Fruit fly (Drosophila melanogaster): Measurements from ENCODE around the gene bol.

- no peak for TF ChIP-seq Myc (optimal IDR thresholded peaks at IDR 0.05)
- TF ChIP-seq psq (optimal IDR thresholded peaks at IDR 0.05) = no peak
- no peak for TF ChIP-seq h (optimal IDR thresholded peaks at IDR 0.05)
Measured at dm6 chr3L:9129583-9130146, 4.5 kb downstream of the bol start.

Data from Kc167 (cell line).